Fruit fly (Drosophila melanogaster) whole organism, pupa: Measurements from ENCODE around the gene beta4GalNAcTB.
A peak's percentile ranks its signal among the peaks of the same experiment; 100 is the strongest.

Experiments
- CG10348 ChIP-seq: fragments of 200-800 bp; sonication (Bioruptor generic); IDR thresholded peaks from 2 replicates; pipeline ENCODE4 v1.3.6; 2022; ENCODE audit warnings: missing biosample characterization, missing genetic modification characterization
- CG12605 ChIP-seq: fragments of 200-800 bp; sonication (Bioruptor generic); IDR thresholded peaks from 2 replicates; pipeline ENCODE4 v1.3.6; 2022; ENCODE audit warnings: missing biosample characterization, missing genetic modification characterization
- CG13204 ChIP-seq: fragments of 200-800 bp; sonication (Bioruptor generic); optimal IDR thresholded peaks from 2 replicates; lab custom pipeline; 2018; ENCODE audit warnings: missing biosample characterization, mild to moderate bottlenecking, missing genetic modification characterization, moderate library complexity
- CG14655 ChIP-seq: fragments of 200-800 bp; sonication (Bioruptor generic); optimal IDR thresholded peaks from 3 replicates; lab custom pipeline; 2017; ENCODE audit warnings: mild to moderate bottlenecking, missing biosample characterization, missing genetic modification reagents, missing genetic modification characterization
- CG15710 ChIP-seq: fragments of 200-800 bp; sonication (Bioruptor generic); optimal IDR thresholded peaks from 2 replicates; lab custom pipeline; 2018; ENCODE audit warnings: missing biosample characterization, mild to moderate bottlenecking, missing genetic modification characterization, moderate library complexity
- CG17806 ChIP-seq: fragments of 200-800 bp; sonication (Bioruptor generic); optimal IDR thresholded peaks from 2 replicates; lab custom pipeline; 2018; ENCODE audit warnings: missing biosample characterization, mild to moderate bottlenecking, missing genetic modification characterization, moderate library complexity
- CG32121 ChIP-seq: fragments of 200-800 bp; sonication (Bioruptor generic); IDR thresholded peaks from 2 replicates; pipeline ENCODE4 v1.3.6; 2022; ENCODE audit warnings: missing biosample characterization, missing genetic modification characterization
- CG34367 ChIP-seq: fragments of 200-800 bp; sonication (Bioruptor generic); optimal IDR thresholded peaks from 2 replicates; lab custom pipeline; 2018; ENCODE audit warnings: missing biosample characterization, mild to moderate bottlenecking, missing genetic modification characterization
- CG4496 ChIP-seq: fragments of 200-800 bp; sonication (Bioruptor generic); IDR thresholded peaks from 3 replicates; pipeline ENCODE4 v1.3.6; 2022; ENCODE audit warnings: missing biosample characterization, missing genetic modification characterization
- CG8159 ChIP-seq: fragments of 200-800 bp; sonication (Bioruptor generic); optimal IDR thresholded peaks from 3 replicates; lab custom pipeline; 2018; ENCODE audit warnings: missing biosample characterization, mild to moderate bottlenecking, missing genetic modification characterization, moderate library complexity
- CG8301 ChIP-seq: fragments of 200-800 bp; sonication (Bioruptor generic); optimal IDR thresholded peaks from 2 replicates; lab custom pipeline; 2018; ENCODE audit warnings: missing biosample characterization, mild to moderate bottlenecking, missing genetic modification characterization
- CG9948 ChIP-seq: fragments of 200-800 bp; sonication (Bioruptor generic); optimal IDR thresholded peaks from 2 replicates; lab custom pipeline; 2018; ENCODE audit warnings: missing biosample characterization, mild to moderate bottlenecking, missing genetic modification characterization, moderate library complexity
- D1 ChIP-seq: fragments of 200-800 bp; sonication (Bioruptor generic); optimal IDR thresholded peaks from 2 replicates; lab custom pipeline; 2018; ENCODE audit warnings: missing biosample characterization, mild to moderate bottlenecking, missing genetic modification characterization, moderate library complexity
- EcR ChIP-seq: fragments of 200-800 bp; sonication (Bioruptor generic); optimal IDR thresholded peaks from 3 replicates; lab custom pipeline; 2019; ENCODE audit warnings: missing biosample characterization, missing genetic modification characterization, mild to moderate bottlenecking, moderate library complexity, missing genetic modification reagents
- Ets98B ChIP-seq: fragments of 200-800 bp; sonication (Bioruptor generic); IDR thresholded peaks from 2 replicates; pipeline ENCODE4 v1.3.6; 2022; ENCODE audit warnings: missing biosample characterization, missing genetic modification characterization
- Pif1A ChIP-seq: fragments of 200-800 bp; sonication (Bioruptor generic); optimal IDR thresholded peaks from 3 replicates; lab custom pipeline; 2016; ENCODE audit warnings: missing biosample characterization, missing genetic modification characterization
- Pif1B ChIP-seq: fragments of 200-800 bp; sonication (Bioruptor generic); optimal IDR thresholded peaks from 3 replicates; lab custom pipeline; 2016; ENCODE audit warnings: missing biosample characterization, missing genetic modification characterization
- Snoo ChIP-seq: fragments of 200-800 bp; sonication (Bioruptor generic); optimal IDR thresholded peaks from 3 replicates; lab custom pipeline; 2017; ENCODE audit warnings: missing biosample characterization, mild to moderate bottlenecking, missing genetic modification characterization, inconsistent platforms
- fd96Ca ChIP-seq: fragments of 200-800 bp; sonication (Bioruptor generic); IDR thresholded peaks from 3 replicates; pipeline ENCODE4 v1.3.6; 2022; ENCODE audit warnings: missing biosample characterization, missing genetic modification characterization
- gl ChIP-seq: fragments of 200-800 bp; sonication (Bioruptor generic); optimal IDR thresholded peaks from 2 replicates; lab custom pipeline; 2018; ENCODE audit warnings: missing biosample characterization, mild to moderate bottlenecking, missing genetic modification characterization
- rn ChIP-seq: fragments of 200-800 bp; sonication (Bioruptor generic); IDR thresholded peaks from 2 replicates; pipeline ENCODE4 v1.3.6; 2022; ENCODE audit warnings: missing biosample characterization, missing genetic modification characterization

Gene beta4GalNAcTB

DNA sequence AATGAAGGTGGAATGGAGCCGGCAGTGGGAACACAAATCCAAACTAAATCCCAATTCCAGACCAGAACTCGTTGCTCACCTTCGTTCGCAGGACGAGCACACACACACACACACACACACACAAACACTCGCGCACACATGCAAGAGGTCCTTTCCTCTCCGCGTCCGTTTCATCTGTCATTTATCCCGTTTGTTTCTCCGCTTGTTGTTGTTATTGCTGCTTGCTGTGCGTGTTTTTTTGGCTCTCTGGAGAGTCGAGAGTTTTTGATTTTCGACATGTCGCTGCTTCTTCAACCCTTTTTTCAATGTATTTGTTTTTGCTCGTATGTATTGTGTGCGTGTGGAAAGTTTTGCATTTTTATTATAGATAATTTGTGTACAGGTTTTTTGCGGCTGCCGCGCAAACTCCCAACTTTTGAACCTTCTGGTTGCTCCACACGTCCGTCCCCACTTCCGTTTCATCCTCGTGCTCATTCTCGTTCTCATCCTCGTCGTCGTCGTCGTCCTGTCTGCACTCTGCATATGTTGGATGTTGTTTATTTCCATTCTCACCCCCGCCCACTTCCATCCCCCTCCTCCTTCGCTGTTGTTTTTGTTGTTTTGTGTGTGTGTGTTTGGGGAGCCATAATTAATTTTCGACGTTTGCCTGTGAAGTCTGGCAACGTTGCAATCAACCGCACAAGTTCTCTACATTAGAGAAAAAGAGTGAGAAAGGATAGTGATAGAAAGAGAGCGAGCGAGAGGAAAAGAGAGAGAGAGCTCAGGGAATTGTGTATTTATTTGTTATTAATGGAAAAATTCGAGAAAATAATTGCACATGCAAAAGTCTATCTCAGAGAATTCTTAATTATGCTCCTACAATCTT lies 35.6 kb upstream of the beta4GalNAcTB start:
- TF ChIP-seq Pif1A (GFP tag; lab: Kevin White, UChicago) (no peak), Ets98B (no peak), CG10348 (GFP tag; lab: Robert Waterston, UW) (no peak), CG17806 (no peak), CG12605 (GFP tag; lab: Robert Waterston, UW) (no peak), gl (tag; lab: Kevin White, UChicago) (no peak), D1 (tag; lab: Kevin White, UChicago) (no peak), CG8159 (tag; lab: Kevin White, UChicago) (no peak), CG8301 (tag; lab: Kevin White, UChicago) (no peak)

DNA sequence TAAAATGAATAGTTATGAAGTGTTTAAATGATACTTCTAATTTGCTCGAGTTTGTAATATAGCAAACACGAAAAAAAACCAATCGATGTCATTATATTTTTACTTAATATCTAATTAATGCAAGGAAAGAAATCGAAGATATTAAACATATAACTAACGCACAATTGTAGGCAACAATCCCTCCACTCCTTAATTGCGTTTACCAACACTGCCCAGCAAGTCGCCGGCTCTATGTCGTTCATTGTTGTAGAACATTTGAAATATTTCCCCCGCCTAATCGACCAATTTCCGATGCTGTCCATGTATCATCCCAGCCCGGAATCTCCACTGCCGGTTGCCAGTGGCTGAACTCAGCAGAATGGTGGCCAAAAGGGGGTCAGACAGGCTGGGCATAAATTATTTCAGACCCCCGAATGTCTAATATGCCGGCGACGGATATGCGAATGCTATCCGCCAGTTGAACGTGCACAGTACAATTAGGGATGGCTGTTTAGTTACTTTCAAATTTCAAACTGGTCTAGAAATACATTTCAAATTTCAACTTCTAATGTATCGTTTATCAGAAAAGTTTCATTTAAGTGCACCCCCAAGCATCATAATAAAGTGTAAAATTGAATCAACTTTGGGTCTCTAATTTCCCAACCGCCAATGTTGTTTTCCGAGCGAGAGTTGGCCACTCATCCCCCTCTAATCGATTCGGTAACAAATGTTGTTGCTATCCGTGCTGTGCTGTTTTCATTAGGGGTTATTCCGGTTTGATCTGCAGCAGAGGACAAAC lies 34.8 kb upstream of the beta4GalNAcTB start:
- TF ChIP-seq Ets98B: peak; percentile 39; the same call in 1 of the 2 replicates
- TF ChIP-seq CG32121 (GFP tag; lab: Robert Waterston, UW): peak; percentile 54; the same call in 1 of the 2 replicates
- TF ChIP-seq D1 (tag; lab: Kevin White, UChicago): no peak
- TF ChIP-seq CG14655 (GFP tag; lab: Kevin White, UChicago): peak; percentile 9
- no peak for TF ChIP-seq Pif1B (GFP tag; lab: Kevin White, UChicago)
- peak; percentile 60; the same call in 2 of the 3 replicates for TF ChIP-seq CG4496 (GFP tag; lab: Robert Waterston, UW)
- 0 out of 2 replicates have a peak, but pooled peaks have one; percentile 19 for TF ChIP-seq CG12605 (GFP tag; lab: Robert Waterston, UW)
- TF ChIP-seq CG15710 (tag; lab: Kevin White, UChicago): peak; percentile 19
- TF ChIP-seq CG8301 (tag; lab: Kevin White, UChicago): peak; percentile 13

DNA sequence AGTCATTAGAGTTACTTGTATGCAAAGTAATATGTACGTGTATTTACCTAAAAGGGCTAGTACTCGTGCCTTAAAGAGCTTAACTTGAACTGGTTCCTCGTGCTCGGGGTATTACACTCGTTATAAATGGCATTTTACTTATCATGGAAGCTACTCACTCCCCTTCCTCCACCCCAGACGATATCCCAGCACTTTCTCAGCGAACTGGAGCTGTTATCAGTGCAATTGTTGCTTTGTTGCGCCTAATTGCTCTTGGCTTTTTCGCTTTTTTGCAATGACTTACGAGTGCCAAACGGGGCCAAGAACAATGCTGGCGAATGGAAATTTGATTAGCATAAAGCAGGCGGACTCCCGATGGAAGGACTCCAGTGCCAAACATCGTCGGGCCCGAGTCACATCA lies 33.3 kb upstream of the beta4GalNAcTB start:
- TF ChIP-seq Pif1B (GFP tag; lab: Kevin White, UChicago) (no peak), CG34367 (tag; lab: Kevin White, UChicago) (no peak), fd96Ca (GFP tag; lab: Robert Waterston, UW) (no peak), D1 (tag; lab: Kevin White, UChicago) (no peak), Ets98B (no peak), Snoo (tag; lab: Kevin White, UChicago) (no peak), CG9948 (no peak), CG15710 (tag; lab: Kevin White, UChicago) (no peak), CG12605 (GFP tag; lab: Robert Waterston, UW) (no peak)

DNA sequence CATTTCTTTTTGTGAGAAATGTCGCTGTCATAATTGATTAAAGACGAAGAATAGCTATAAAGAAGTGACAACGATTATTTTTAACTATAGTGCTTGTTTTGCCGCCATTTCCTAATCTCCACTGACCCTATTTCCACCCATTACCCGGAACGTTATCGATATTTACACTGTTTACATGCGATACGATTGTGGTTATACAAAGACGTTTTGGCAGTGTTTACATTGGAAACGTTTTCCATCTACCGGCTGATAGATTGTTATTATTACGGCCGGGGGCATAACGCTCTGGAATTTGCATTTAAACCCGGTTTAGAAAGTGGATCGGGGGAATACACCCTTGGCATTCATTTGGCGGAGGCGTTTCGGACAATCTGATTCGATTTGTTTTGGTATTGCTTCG lies 32.5 kb upstream of the beta4GalNAcTB start:
- TF ChIP-seq fd96Ca (GFP tag; lab: Robert Waterston, UW): no peak
- TF ChIP-seq Pif1B (GFP tag; lab: Kevin White, UChicago): no peak
- TF ChIP-seq CG15710 (tag; lab: Kevin White, UChicago): no peak
- TF ChIP-seq CG13204 (GFP tag; lab: Kevin White, UChicago): no peak
- TF ChIP-seq CG17806: no peak
- TF ChIP-seq Pif1A (GFP tag; lab: Kevin White, UChicago): no peak

DNA sequence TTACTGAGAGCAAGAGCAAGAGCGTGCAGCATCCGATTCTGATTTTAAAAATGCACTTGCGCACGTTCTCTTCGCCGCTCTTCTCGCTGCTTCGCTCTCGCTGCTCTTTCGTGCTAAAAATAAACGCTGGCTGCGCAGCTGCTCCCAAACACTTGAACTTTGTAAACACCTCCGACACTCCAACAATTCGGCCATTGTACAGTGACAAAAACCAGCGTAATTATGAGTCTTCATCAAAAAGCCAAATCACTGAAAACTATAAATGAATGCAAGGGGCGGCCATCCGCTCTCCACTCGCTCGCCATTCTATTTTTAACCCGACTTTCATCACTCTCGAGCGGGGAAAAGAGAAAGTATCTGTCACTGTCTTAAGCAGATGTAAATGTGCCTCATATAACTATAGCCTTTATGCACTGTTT lies 30.9 kb upstream of the beta4GalNAcTB start:
- TF ChIP-seq CG17806 (peak; percentile 40), EcR (GFP tag; lab: Kevin White, UChicago) (peak; percentile 79), fd96Ca (GFP tag; lab: Robert Waterston, UW) (no peak), rn (GFP tag; lab: Robert Waterston, UW) (no peak), CG8301 (tag; lab: Kevin White, UChicago) (peak; percentile 37), gl (tag; lab: Kevin White, UChicago) (no peak), CG12605 (GFP tag; lab: Robert Waterston, UW) (no peak), Ets98B (no peak), Snoo (tag; lab: Kevin White, UChicago) (peak; percentile 27), D1 (tag; lab: Kevin White, UChicago) (no peak), CG32121 (GFP tag; lab: Robert Waterston, UW) (no peak), Pif1B (GFP tag; lab: Kevin White, UChicago) (peak; percentile 29), CG9948 (peak; percentile 18), CG34367 (tag; lab: Kevin White, UChicago) (no peak), CG8159 (tag; lab: Kevin White, UChicago) (peak; percentile 30), CG15710 (tag; lab: Kevin White, UChicago) (peak; percentile 29), CG13204 (GFP tag; lab: Kevin White, UChicago) (peak; percentile 5), CG14655 (GFP tag; lab: Kevin White, UChicago) (peak; percentile 61), Pif1A (GFP tag; lab: Kevin White, UChicago) (peak; percentile 52)
